Worm (Caenorhabditis elegans) whole organism, L4 larva: ENCODE data around the gene R13H4.7.

Experiments
- F10B5.3 ChIP-seq: sonication (generic microtip); optimal IDR thresholded peaks from 2 replicates; lab custom pipeline; 2016; ENCODE audit warnings: mild to moderate bottlenecking, missing genetic modification characterization, missing compliant biosample characterization
- T20F7.1 ChIP-seq: fragments of 200-800 bp; sonication (Bioruptor generic); optimal IDR thresholded peaks from 2 replicates; lab custom pipeline; 2018; ENCODE audit warnings: mild to moderate bottlenecking, missing genetic modification characterization, missing compliant biosample characterization
- T26A8.4 ChIP-seq: fragments of 200-800 bp; sonication (Bioruptor generic); IDR thresholded peaks from 2 replicates; pipeline ENCODE4 v1.3.6; 2022; ENCODE audit warnings: missing genetic modification characterization, missing compliant biosample characterization
- Y105C5A.15 ChIP-seq: fragments of 200-800 bp; sonication (Bioruptor generic); IDR thresholded peaks from 2 replicates; pipeline ENCODE4 v1.3.6; 2022; ENCODE audit warnings: missing genetic modification characterization, missing compliant biosample characterization
- aha-1 ChIP-seq: fragments of 150-350 bp; peaks from one replicate; lab custom pipeline; 2014; ENCODE audit warnings: missing biosample characterization, missing genetic modification characterization
- ceh-20 ChIP-seq: fragments of 200-800 bp; sonication (Bioruptor generic); IDR thresholded peaks from 2 replicates; pipeline ENCODE4 v1.3.6; 2022; ENCODE audit warnings: missing genetic modification reagents, missing genetic modification characterization, missing compliant biosample characterization
- ceh-28 ChIP-seq: fragments of 150-350 bp; optimal IDR thresholded peaks from 2 replicates; lab custom pipeline; 2014; ENCODE audit warnings: missing biosample characterization, missing genetic modification reagents, missing genetic modification characterization
- ceh-82 ChIP-seq: sonication (generic microtip); optimal IDR thresholded peaks from 2 replicates; lab custom pipeline; 2017; ENCODE audit warnings: missing biosample characterization, missing genetic modification characterization
- cey-2 ChIP-seq: sonication (generic microtip); optimal IDR thresholded peaks from 3 replicates; lab custom pipeline; 2017; ENCODE audit warnings: missing genetic modification characterization, mild to moderate bottlenecking, missing compliant biosample characterization, antibody characterized with exemption, borderline replicate concordance; ENCODE audit not compliant: insufficient read depth
- daf-16 ChIP-seq, 3 experiments: sonication (generic microtip); optimal IDR thresholded peaks; 2 replicates each; lab custom pipeline; 2016 to 2017; ENCODE audit warnings: missing genetic modification characterization in 3 of 3, missing genetic modification reagents in 3 of 3, mild to moderate bottlenecking in 2 of 3, missing compliant biosample characterization in 2 of 3, missing biosample characterization in 1 of 3, moderate library complexity in 1 of 3
- duxl-1 ChIP-seq: sonication (generic microtip); optimal IDR thresholded peaks from 2 replicates; lab custom pipeline; 2016; ENCODE audit warnings: mild to moderate bottlenecking, missing genetic modification characterization, moderate library complexity, missing compliant biosample characterization; ENCODE audit not compliant: poor library complexity
- dve-1 ChIP-seq: sonication (generic microtip); optimal IDR thresholded peaks from 2 replicates; lab custom pipeline; 2017; ENCODE audit warnings: antibody characterized with exemption, mild to moderate bottlenecking, missing genetic modification characterization, missing compliant biosample characterization; ENCODE audit not compliant: insufficient read depth
- fkh-10 ChIP-seq: fragments of 150-350 bp; optimal IDR thresholded peaks from 2 replicates; lab custom pipeline; 2014; ENCODE audit warnings: missing biosample characterization, missing genetic modification reagents, missing genetic modification characterization
- fos-1 ChIP-seq: fragments of 150-350 bp; optimal IDR thresholded peaks from 2 replicates; lab custom pipeline; 2014; ENCODE audit warnings: missing biosample characterization, missing genetic modification characterization
- hlh-11 ChIP-seq: fragments of 200-800 bp; sonication (Bioruptor generic); optimal IDR thresholded peaks from 2 replicates; lab custom pipeline; 2018; ENCODE audit warnings: mild to moderate bottlenecking, missing genetic modification characterization, missing compliant biosample characterization
- hlh-30 ChIP-seq: sonication (generic microtip); optimal IDR thresholded peaks from 2 replicates; lab custom pipeline; 2017; ENCODE audit warnings: antibody characterized with exemption, mild to moderate bottlenecking, missing genetic modification characterization, missing compliant biosample characterization; ENCODE audit not compliant: insufficient read depth
- jun-1 ChIP-seq: fragments of 150-350 bp; optimal IDR thresholded peaks from 2 replicates; lab custom pipeline; 2014; ENCODE audit warnings: missing biosample characterization, missing genetic modification reagents, missing genetic modification characterization
- lin-1 ChIP-seq: fragments of 200-800 bp; sonication (Bioruptor generic); IDR thresholded peaks from 2 replicates; pipeline ENCODE4 v1.3.6; 2022; ENCODE audit warnings: missing genetic modification reagents, missing genetic modification characterization, missing compliant biosample characterization
- lin-29 ChIP-seq: fragments of 200-800 bp; sonication (Bioruptor generic); IDR thresholded peaks from 2 replicates; pipeline ENCODE4 v1.3.6; 2022; ENCODE audit warnings: missing genetic modification reagents, missing genetic modification characterization, missing compliant biosample characterization
- lsy-2 ChIP-seq, 2 experiments: fragments of 150-350 bp in 1 of 2; sonication (generic microtip) in 1 of 2; optimal IDR thresholded peaks; 2 replicates each; lab custom pipeline; 2014 to 2017; ENCODE audit warnings: missing biosample characterization in 2 of 2, missing genetic modification characterization in 2 of 2
- madf-9 ChIP-seq: fragments of 200-800 bp; sonication (Bioruptor generic); conservative IDR thresholded peaks from 2 replicates; pipeline ENCODE4 v1.3.6; 2022; ENCODE audit warnings: missing genetic modification reagents, missing genetic modification characterization, missing compliant biosample characterization
- mdl-1 ChIP-seq, 2 experiments: fragments of 150-350 bp in 1 of 2; sonication (generic microtip) in 1 of 2; optimal IDR thresholded peaks; 2 replicates each; lab custom pipeline; 2014 to 2017; ENCODE audit warnings: missing biosample characterization in 2 of 2, missing genetic modification characterization in 2 of 2
- mdt-29 ChIP-seq: fragments of 200-800 bp; sonication (Bioruptor generic); IDR thresholded peaks from 2 replicates; pipeline ENCODE4 v1.3.6; 2022; ENCODE audit warnings: missing genetic modification reagents, missing genetic modification characterization, missing compliant biosample characterization
- mep-1 ChIP-seq: fragments of 150-350 bp; sonication (generic microtip); optimal IDR thresholded peaks from 3 replicates; lab custom pipeline; 2014; ENCODE audit warnings: missing biosample characterization, missing genetic modification characterization
- mes-2 ChIP-seq: sonication (generic microtip); optimal IDR thresholded peaks from 2 replicates; lab custom pipeline; 2016; ENCODE audit warnings: missing genotype, mild to moderate bottlenecking, missing genetic modification characterization, missing compliant biosample characterization; ENCODE audit not compliant: poor library complexity, severe bottlenecking
- mxl-2 ChIP-seq: fragments of 200-800 bp; sonication (Bioruptor generic); conservative IDR thresholded peaks from 2 replicates; pipeline ENCODE4 v1.3.6; 2022; ENCODE audit warnings: missing genetic modification reagents, missing genetic modification characterization, missing compliant biosample characterization
- mxl-3 ChIP-seq: fragments of 200-800 bp; sonication (Bioruptor generic); optimal IDR thresholded peaks from 2 replicates; lab custom pipeline; 2018; ENCODE audit warnings: mild to moderate bottlenecking, missing genetic modification characterization, missing compliant biosample characterization
- nhr-10 ChIP-seq: fragments of 150-350 bp; optimal IDR thresholded peaks from 2 replicates; lab custom pipeline; 2014; ENCODE audit warnings: missing biosample characterization, missing genetic modification characterization
- nhr-102 ChIP-seq: sonication (generic microtip); optimal IDR thresholded peaks from 2 replicates; lab custom pipeline; 2016; ENCODE audit warnings: mild to moderate bottlenecking, missing genetic modification characterization, moderate library complexity, missing compliant biosample characterization
- nhr-11 ChIP-seq: fragments of 150-350 bp; optimal IDR thresholded peaks from 2 replicates; lab custom pipeline; 2014; ENCODE audit warnings: missing biosample characterization, missing genetic modification characterization
- nhr-25 ChIP-seq: sonication (generic microtip); optimal IDR thresholded peaks from 2 replicates; lab custom pipeline; 2017; ENCODE audit warnings: missing genetic modification characterization, mild to moderate bottlenecking, missing compliant biosample characterization, antibody characterized with exemption, moderate library complexity, borderline replicate concordance; ENCODE audit not compliant: insufficient read depth
- nhr-28 ChIP-seq: fragments of 150-350 bp; optimal IDR thresholded peaks from 2 replicates; lab custom pipeline; 2014; ENCODE audit warnings: missing biosample characterization, missing genetic modification characterization
- nhr-48 ChIP-seq: sonication (generic microtip); optimal IDR thresholded peaks from 2 replicates; lab custom pipeline; 2016; ENCODE audit warnings: mild to moderate bottlenecking, missing genetic modification characterization, missing compliant biosample characterization
- nhr-76 ChIP-seq: fragments of 150-350 bp; optimal IDR thresholded peaks from 2 replicates; lab custom pipeline; 2014; ENCODE audit warnings: missing biosample characterization, missing genetic modification characterization
- nhr-77 ChIP-seq: fragments of 150-350 bp; optimal IDR thresholded peaks from 2 replicates; lab custom pipeline; 2014; ENCODE audit warnings: missing biosample characterization, missing genetic modification characterization
- pha-4 ChIP-seq, 2 experiments: fragments of 150-350 bp in 1 of 2; fragments of 200-800 bp in 1 of 2; sonication (Bioruptor generic) in 1 of 2; IDR thresholded peaks in 1 of 2; optimal IDR thresholded peaks in 1 of 2; 2 replicates each; pipeline versions ENCODE4 v1.3.6 to Lab custom; 2014 to 2022; ENCODE audit warnings: missing genetic modification characterization in 2 of 2, missing genetic modification reagents in 2 of 2, missing biosample characterization in 1 of 2, missing compliant biosample characterization in 1 of 2
- pqm-1 ChIP-seq: sonication (generic microtip); optimal IDR thresholded peaks from 2 replicates; lab custom pipeline; 2017; ENCODE audit warnings: missing biosample characterization, missing genetic modification characterization
- rbr-2 ChIP-seq: sonication (generic microtip); optimal IDR thresholded peaks from 2 replicates; lab custom pipeline; 2016; ENCODE audit warnings: missing genotype, missing genetic modification characterization, missing compliant biosample characterization
- spr-1 ChIP-seq: sonication (generic microtip); optimal IDR thresholded peaks from 2 replicates; lab custom pipeline; 2016; ENCODE audit warnings: mild to moderate bottlenecking, missing genetic modification characterization, missing compliant biosample characterization
- tra-1 ChIP-seq: fragments of 200-800 bp; sonication (Bioruptor generic); IDR thresholded peaks from 2 replicates; pipeline ENCODE4 v1.3.6; 2022; ENCODE audit warnings: missing genetic modification reagents, missing genetic modification characterization, missing compliant biosample characterization
- unc-39 ChIP-seq: sonication (generic microtip); optimal IDR thresholded peaks from 2 replicates; lab custom pipeline; 2017; ENCODE audit warnings: missing biosample characterization, missing genetic modification characterization
- unc-62 ChIP-seq, 3 experiments: fragments of 150-350 bp in 1 of 3; sonication (generic microtip); optimal IDR thresholded peaks in 2 of 3; peaks in 1 of 3; 1 replicate in 1 of 3; 2 replicates in 2 of 3; lab custom pipeline; 2014 to 2017; ENCODE audit warnings: missing biosample characterization in 3 of 3, missing genetic modification characterization in 3 of 3, missing genetic modification reagents in 3 of 3, missing genotype in 1 of 3
- vab-7 ChIP-seq: fragments of 200-800 bp; sonication (Bioruptor generic); IDR thresholded peaks from 2 replicates; pipeline ENCODE4 v1.3.6; 2022; ENCODE audit warnings: missing genetic modification reagents, missing genetic modification characterization, missing compliant biosample characterization
- zfp-3 ChIP-seq: fragments of 200-800 bp; sonication (Bioruptor generic); conservative IDR thresholded peaks from 2 replicates; pipeline ENCODE4 v1.3.6; 2022; ENCODE audit warnings: missing genetic modification reagents, missing genetic modification characterization, missing compliant biosample characterization
- zip-11 ChIP-seq: fragments of 200-800 bp; sonication (Bioruptor generic); IDR thresholded peaks from 2 replicates; pipeline ENCODE4 v1.3.6; 2022; ENCODE audit warnings: missing genetic modification characterization, missing compliant biosample characterization
- ztf-7 ChIP-seq: fragments of 150-350 bp; optimal IDR thresholded peaks from 2 replicates; lab custom pipeline; 2014; ENCODE audit warnings: missing biosample characterization, missing genetic modification characterization

The R13H4.7 gene

ce11 chrV:11887988-11888499 lies 20.0 kb upstream of the R13H4.7 start, which contains the start of gene adh-1 (continued):
- TF ChIP-seq nhr-25 (tag; lab: Kevin White, UChicago) = no peak
- no peak for TF ChIP-seq fkh-10 (GFP tag; lab: Kevin White, UChicago)
- no peak for TF ChIP-seq jun-1 (tag; lab: Kevin White, UChicago)
- TF ChIP-seq ceh-82 = no peak
- TF ChIP-seq rbr-2 (tag; lab: Kevin White, UChicago) = no peak
- TF ChIP-seq duxl-1 (tag; lab: Kevin White, UChicago) = no peak
- no peak for TF ChIP-seq ceh-28 (tag; lab: Kevin White, UChicago)
- TF ChIP-seq ztf-7 = no peak
- TF ChIP-seq zip-11 (GFP tag; lab: Robert Waterston, UW) = no peak
- no peak for TF ChIP-seq pha-4 (GFP tag; IDR thresholded peaks at IDR 0.05; lab: Robert Waterston, UW)
- no peak for TF ChIP-seq pha-4 (tag; optimal IDR thresholded peaks at IDR 0.05; lab: Kevin White, UChicago)
- no peak for TF ChIP-seq madf-9 (GFP tag; lab: Robert Waterston, UW)
- TF ChIP-seq unc-39 = no peak
- no peak for TF ChIP-seq mxl-2 (GFP tag; lab: Robert Waterston, UW)

ce11 chrV:11885939-11886338 lies 17.9 kb upstream of the R13H4.7 start:
- TF ChIP-seq aha-1 (tag; lab: Kevin White, UChicago) = peak; percentile 19
- 0 out of 2 replicates have a peak, but pooled peaks have one; percentile 23 for TF ChIP-seq zfp-3 (GFP tag; lab: Robert Waterston, UW)
- peak; percentile 91 for TF ChIP-seq hlh-30 (tag; lab: Kevin White, UChicago)
- no peak for TF ChIP-seq fos-1 (tag; lab: Kevin White, UChicago)
- TF ChIP-seq lsy-2 (tag; optimal IDR thresholded peaks at IDR 0.05; lab: Kevin White, UChicago) = peak; percentile 44 to 66
- TF ChIP-seq mxl-2 (GFP tag; lab: Robert Waterston, UW) = no peak
- TF ChIP-seq cey-2 (tag; lab: Kevin White, UChicago) = no peak
- TF ChIP-seq lin-1 (GFP tag; lab: Robert Waterston, UW) = peak; percentile 67; the same call in 1 of the 2 replicates
- peak; percentile 42 for TF ChIP-seq nhr-102 (tag; lab: Kevin White, UChicago)
- peak; percentile 85 for TF ChIP-seq nhr-28
- peak; percentile 50 for TF ChIP-seq T20F7.1
- no peak for TF ChIP-seq T26A8.4 (GFP tag; lab: Robert Waterston, UW)
- TF ChIP-seq dve-1 (tag; lab: Kevin White, UChicago) = peak; percentile 98
- no peak for TF ChIP-seq F10B5.3 (tag; lab: Kevin White, UChicago)
- peak in 1 of 2 experiments; percentile 78 for TF ChIP-seq daf-16 (GFP tag; optimal IDR thresholded peaks at IDR 0.05; lab: Kevin White, UChicago)
- TF ChIP-seq daf-16 (tag; optimal IDR thresholded peaks at IDR 0.05; lab: Kevin White, UChicago) = peak; percentile 97
- TF ChIP-seq tra-1 (GFP tag; lab: Robert Waterston, UW) = 0 out of 2 replicates have a peak, but pooled peaks have one; percentile 28
- peak; percentile 6 for TF ChIP-seq nhr-76 (tag; lab: Kevin White, UChicago)
- TF ChIP-seq lin-29 = no peak
- peak; percentile 81 for TF ChIP-seq mxl-3 (GFP tag; lab: Kevin White, UChicago)
- TF ChIP-seq nhr-11 (tag; lab: Kevin White, UChicago) = peak; percentile 46
- TF ChIP-seq pqm-1 (tag; lab: Kevin White, UChicago) = peak; percentile 61
- TF ChIP-seq nhr-48 (tag; lab: Kevin White, UChicago) = peak; percentile 62
- TF ChIP-seq vab-7 = no peak
- no peak for TF ChIP-seq Y105C5A.15 (GFP tag; lab: Robert Waterston, UW)
- TF ChIP-seq mes-2 (tag; lab: Kevin White, UChicago) = peak; percentile 32
- peak; percentile 25 for TF ChIP-seq mep-1
- no peak for TF ChIP-seq ceh-20 (GFP tag; lab: Robert Waterston, UW)
- peak; percentile 73 for TF ChIP-seq nhr-10 (tag; lab: Kevin White, UChicago)
- peak; percentile 75; the same call in 1 of the 2 replicates for TF ChIP-seq mdt-29
- TF ChIP-seq spr-1 (tag; lab: Kevin White, UChicago) = no peak
- no peak for TF ChIP-seq pha-4 (GFP tag; IDR thresholded peaks at IDR 0.05; lab: Robert Waterston, UW)
- peak; percentile 2 for TF ChIP-seq pha-4 (tag; optimal IDR thresholded peaks at IDR 0.05; lab: Kevin White, UChicago)
- TF ChIP-seq unc-62 (GFP tag; optimal IDR thresholded peaks at IDR 0.05 in 1 of 2; lab: Kevin White, UChicago) = peak in 1 of 2 experiments; percentile 94
- TF ChIP-seq unc-62 (tag; optimal IDR thresholded peaks at IDR 0.05; lab: Kevin White, UChicago) = no peak
- TF ChIP-seq mdl-1 (tag; optimal IDR thresholded peaks at IDR 0.05; lab: Kevin White, UChicago) = peak in 1 of 2 experiments; percentile 93
- TF ChIP-seq nhr-77 (tag; lab: Kevin White, UChicago) = peak; percentile 81
- TF ChIP-seq hlh-11 = peak; percentile 92
